Worm (Caenorhabditis elegans) whole organism, L2 larva: ENCODE results near the gene str-205.
A peak's percentile ranks its signal among the peaks of the same experiment; 100 is the strongest.

ENCODE experiments used
- C34F6.9 ChIP-seq: fragments of 150-350 bp; optimal IDR thresholded peaks from 2 replicates; lab custom pipeline; 2014; ENCODE audit warnings: missing biosample characterization, missing genetic modification characterization
- F13H6.1 ChIP-seq: sonication (generic microtip); optimal IDR thresholded peaks from 2 replicates; lab custom pipeline; 2016; ENCODE audit warnings: missing genetic modification characterization, missing compliant biosample characterization
- R02D3.7 ChIP-seq: fragments of 150-350 bp; optimal IDR thresholded peaks from 2 replicates; lab custom pipeline; 2014; ENCODE audit warnings: missing biosample characterization, missing genetic modification characterization
- Y55F3AM.14 ChIP-seq: fragments of 200-800 bp; sonication (Bioruptor generic); optimal IDR thresholded peaks from 2 replicates; lab custom pipeline; 2018; ENCODE audit warnings: mild to moderate bottlenecking, missing genetic modification characterization, missing compliant biosample characterization
- ceh-16 ChIP-seq: fragments of 150-350 bp; optimal IDR thresholded peaks from 2 replicates; lab custom pipeline; 2014; ENCODE audit warnings: missing biosample characterization, missing genetic modification characterization
- dmd-4 ChIP-seq: sonication (generic microtip); optimal IDR thresholded peaks from 2 replicates; lab custom pipeline; 2017; ENCODE audit warnings: missing biosample characterization, missing genetic modification characterization
- egl-27 ChIP-seq: sonication (generic microtip); optimal IDR thresholded peaks from 3 replicates; lab custom pipeline; 2017; ENCODE audit warnings: missing biosample characterization, missing genetic modification reagents, missing genetic modification characterization
- elt-3 ChIP-seq: sonication (generic microtip); optimal IDR thresholded peaks from 2 replicates; lab custom pipeline; 2017; ENCODE audit warnings: missing biosample characterization, missing genetic modification characterization
- fos-1 ChIP-seq: fragments of 150-350 bp; optimal IDR thresholded peaks from 2 replicates; lab custom pipeline; 2014; ENCODE audit warnings: missing biosample characterization, missing genetic modification characterization
- gmeb-1 ChIP-seq: fragments of 150-350 bp; optimal IDR thresholded peaks from 2 replicates; lab custom pipeline; 2014; ENCODE audit warnings: missing biosample characterization, missing genetic modification characterization
- lin-11 ChIP-seq: fragments of 150-350 bp; sonication (generic microtip); optimal IDR thresholded peaks from 2 replicates; lab custom pipeline; 2014; ENCODE audit warnings: missing biosample characterization, missing genetic modification characterization, inconsistent platforms, mixed read lengths
- lin-13 ChIP-seq: fragments of 150-350 bp; optimal IDR thresholded peaks from 2 replicates; lab custom pipeline; 2014; ENCODE audit warnings: missing biosample characterization, missing genetic modification reagents, missing genetic modification characterization
- lin-39 ChIP-seq: fragments of 150-350 bp; optimal IDR thresholded peaks from 2 replicates; lab custom pipeline; 2014; ENCODE audit warnings: missing biosample characterization, missing genetic modification reagents, missing genetic modification characterization
- mab-5 ChIP-seq: fragments of 150-350 bp; optimal IDR thresholded peaks from 2 replicates; lab custom pipeline; 2014; ENCODE audit warnings: missing biosample characterization, missing genetic modification characterization
- mdl-1 ChIP-seq, 2 experiments: fragments of 150-350 bp in 1 of 2; sonication (generic microtip) in 1 of 2; optimal IDR thresholded peaks; 2 replicates each; lab custom pipeline; 2017; ENCODE audit warnings: missing biosample characterization in 2 of 2, missing genetic modification characterization in 2 of 2
- nhr-12 ChIP-seq: fragments of 150-350 bp; optimal IDR thresholded peaks from 2 replicates; lab custom pipeline; 2014; ENCODE audit warnings: missing biosample characterization, missing genetic modification characterization
- nhr-129 ChIP-seq: fragments of 150-350 bp; optimal IDR thresholded peaks from 2 replicates; lab custom pipeline; 2014; ENCODE audit warnings: missing biosample characterization, missing genetic modification characterization
- nhr-21 ChIP-seq: fragments of 150-350 bp; optimal IDR thresholded peaks from 2 replicates; lab custom pipeline; 2014; ENCODE audit warnings: missing biosample characterization, missing genetic modification characterization
- nhr-23 ChIP-seq: fragments of 150-350 bp; optimal IDR thresholded peaks from 2 replicates; lab custom pipeline; 2014; ENCODE audit warnings: missing biosample characterization, missing genetic modification reagents, missing genetic modification characterization
- nhr-237 ChIP-seq: fragments of 150-350 bp; optimal IDR thresholded peaks from 2 replicates; lab custom pipeline; 2014; ENCODE audit warnings: missing biosample characterization, missing genetic modification characterization
- nhr-25 ChIP-seq: fragments of 150-350 bp; sonication (generic microtip); optimal IDR thresholded peaks from 3 replicates; lab custom pipeline; 2014; ENCODE audit warnings: missing biosample characterization, missing genetic modification characterization
- nhr-6 ChIP-seq: fragments of 150-350 bp; optimal IDR thresholded peaks from 2 replicates; lab custom pipeline; 2014; ENCODE audit warnings: missing biosample characterization, missing genetic modification characterization
- nhr-77 ChIP-seq: fragments of 150-350 bp; optimal IDR thresholded peaks from 2 replicates; lab custom pipeline; 2014; ENCODE audit warnings: missing biosample characterization, missing genetic modification characterization
- peb-1 ChIP-seq: fragments of 150-350 bp; optimal IDR thresholded peaks from 2 replicates; lab custom pipeline; 2014; ENCODE audit warnings: missing biosample characterization, missing genetic modification characterization
- sem-4 ChIP-seq: fragments of 150-350 bp; optimal IDR thresholded peaks from 2 replicates; lab custom pipeline; 2014; ENCODE audit warnings: missing biosample characterization, missing genetic modification reagents, missing genetic modification characterization
- sma-3 ChIP-seq: sonication (generic microtip); optimal IDR thresholded peaks from 2 replicates; lab custom pipeline; 2016; ENCODE audit warnings: missing genetic modification reagents, missing genetic modification characterization, missing compliant biosample characterization
- sma-9 ChIP-seq, 2 experiments: fragments of 150-350 bp in 1 of 2; sonication (generic microtip) in 1 of 2; optimal IDR thresholded peaks; 2 replicates each; lab custom pipeline; 2014 to 2016; ENCODE audit warnings: missing genetic modification characterization in 2 of 2, mild to moderate bottlenecking in 1 of 2, missing biosample characterization in 1 of 2, missing compliant biosample characterization in 1 of 2, missing genetic modification reagents in 1 of 2, moderate library complexity in 1 of 2
- snpc-4 ChIP-seq: fragments of 150-350 bp; optimal IDR thresholded peaks from 2 replicates; lab custom pipeline; 2014; ENCODE audit warnings: missing biosample characterization, missing genetic modification characterization
- zag-1 ChIP-seq: fragments of 150-350 bp; optimal IDR thresholded peaks from 2 replicates; lab custom pipeline; 2014; ENCODE audit warnings: missing biosample characterization, missing genetic modification characterization
- ztf-1 ChIP-seq: fragments of 200-800 bp; sonication (Bioruptor generic); conservative IDR thresholded peaks from 2 replicates; pipeline ENCODE4 v1.3.6; 2022; ENCODE audit warnings: missing genetic modification characterization, missing compliant biosample characterization
- ztf-4 ChIP-seq: fragments of 150-350 bp; optimal IDR thresholded peaks from 2 replicates; lab custom pipeline; 2014; ENCODE audit warnings: missing biosample characterization, missing genetic modification characterization

Gene str-205

DNA sequence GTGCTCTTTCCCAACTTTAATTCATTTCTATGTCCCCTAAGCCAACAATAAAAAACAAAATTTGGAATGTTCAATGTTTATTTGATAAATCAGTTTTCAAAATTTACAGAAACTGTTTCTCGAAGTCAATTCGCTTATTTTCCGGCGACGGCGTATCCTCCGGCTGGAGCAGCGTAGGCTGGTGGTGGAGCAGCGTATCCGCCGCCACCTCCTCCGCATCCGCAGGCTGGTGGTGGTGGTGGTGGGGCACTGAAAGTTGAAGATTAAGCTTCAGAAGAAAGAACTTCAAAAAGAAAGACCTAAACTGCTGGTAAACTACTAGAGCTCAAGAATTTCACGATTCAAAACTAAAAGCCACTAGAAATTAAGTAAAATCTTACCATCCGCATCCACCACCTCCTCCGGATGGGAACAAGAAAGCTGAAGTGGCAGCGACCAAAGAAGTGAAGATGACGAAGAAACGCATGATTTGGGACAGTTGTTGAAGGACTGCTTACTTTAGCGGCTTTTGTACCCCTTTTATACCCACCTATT, 11.6 kb downstream of the str-205 start, which contains the start of gene C02E7.7:
Gene C02E7.7 (minus strand): TSS at position 484 of the 534 bp plus-strand sequence.
- TF ChIP-seq ceh-16 (tag; lab: Kevin White, UChicago) (no peak), ztf-1 (GFP tag; lab: Robert Waterston, UW) (no peak), F13H6.1 (tag; lab: Kevin White, UChicago) (no peak), C34F6.9 (tag; lab: Kevin White, UChicago) (no peak), lin-11 (no peak), nhr-12 (tag; lab: Kevin White, UChicago) (no peak), sma-3 (GFP tag; lab: Kevin White, UChicago) (no peak), lin-13 (GFP tag; lab: Kevin White, UChicago) (no peak)

DNA sequence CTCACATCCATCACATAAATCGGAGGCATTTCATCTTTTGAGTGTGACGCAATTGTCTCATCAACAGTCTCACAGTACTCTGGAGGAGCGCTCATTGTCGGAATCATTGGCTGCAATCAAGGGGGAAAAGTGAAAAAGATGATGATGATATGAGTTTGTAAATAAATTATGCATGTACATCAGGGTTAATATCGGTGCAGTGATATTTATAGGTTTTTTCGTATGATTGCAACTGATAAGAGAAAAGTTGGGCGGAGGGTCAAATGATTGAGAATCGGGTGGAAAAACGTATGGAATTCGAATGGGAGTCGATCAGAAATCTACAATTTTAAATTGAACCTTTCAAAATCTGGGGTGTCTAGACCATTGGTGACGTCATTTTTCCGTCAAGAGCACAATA, 14.9 kb downstream of the str-205 start, which contains the start of gene H23N18.6:
Gene H23N18.6 (minus strand): TSS at position 201 of the 400 bp plus-strand sequence.
- TF ChIP-seq nhr-25: no peak
- TF ChIP-seq dmd-4 (tag; lab: Kevin White, UChicago): no peak
- TF ChIP-seq R02D3.7 (tag; lab: Kevin White, UChicago): no peak
- TF ChIP-seq gmeb-1 (tag; lab: Kevin White, UChicago): peak; percentile 24
- no peak for TF ChIP-seq C34F6.9 (tag; lab: Kevin White, UChicago)
- no peak for TF ChIP-seq sma-3 (GFP tag; lab: Kevin White, UChicago)
- TF ChIP-seq Y55F3AM.14 (GFP tag; lab: Kevin White, UChicago): no peak
- TF ChIP-seq mab-5 (tag; lab: Kevin White, UChicago): no peak
- no peak for TF ChIP-seq ztf-4
- peak; percentile 32 for TF ChIP-seq sma-9 (GFP tag; optimal IDR thresholded peaks at IDR 0.05; lab: Kevin White, UChicago)
- TF ChIP-seq sma-9 (tag; optimal IDR thresholded peaks at IDR 0.05; lab: Kevin White, UChicago): no peak
- TF ChIP-seq nhr-129 (tag; lab: Kevin White, UChicago): no peak
- no peak for TF ChIP-seq zag-1 (tag; lab: Kevin White, UChicago)
- peak; percentile 80 for TF ChIP-seq fos-1 (tag; lab: Kevin White, UChicago)
- TF ChIP-seq lin-39 (tag; lab: Kevin White, UChicago): no peak
- no peak for TF ChIP-seq ceh-16 (tag; lab: Kevin White, UChicago)

DNA sequence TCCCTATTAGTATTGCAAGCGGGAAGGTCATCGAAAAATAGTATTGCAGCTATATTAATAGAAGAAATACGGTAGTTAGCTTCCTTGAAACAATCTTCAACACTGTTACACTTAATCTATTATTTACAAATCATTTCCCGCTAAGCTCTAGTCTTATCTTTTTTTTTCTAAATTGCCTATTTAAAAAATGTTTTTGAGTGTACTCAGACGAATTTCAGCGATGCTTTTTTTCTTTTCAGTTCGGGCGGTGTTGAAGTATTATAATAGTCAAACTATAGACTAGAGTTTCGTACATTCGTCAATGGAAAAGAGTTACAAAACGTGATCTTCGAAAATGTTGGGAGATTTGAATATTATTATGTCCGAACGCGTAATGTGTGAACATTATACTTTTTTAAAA, 15.9 kb downstream of the str-205 start:
- TF ChIP-seq nhr-6 (tag; lab: Kevin White, UChicago): no peak
- TF ChIP-seq snpc-4: no peak
- TF ChIP-seq nhr-21 (tag; lab: Kevin White, UChicago): no peak
- no peak for TF ChIP-seq nhr-77
- no peak for TF ChIP-seq C34F6.9 (tag; lab: Kevin White, UChicago)
- no peak for TF ChIP-seq lin-13 (GFP tag; lab: Kevin White, UChicago)
- TF ChIP-seq dmd-4 (tag; lab: Kevin White, UChicago): no peak
- no peak for TF ChIP-seq nhr-237 (tag; lab: Kevin White, UChicago)
- TF ChIP-seq mdl-1 (tag; optimal IDR thresholded peaks at IDR 0.05; lab: Kevin White, UChicago): no peak
- TF ChIP-seq nhr-23: no peak
- no peak for TF ChIP-seq R02D3.7 (tag; lab: Kevin White, UChicago)
- no peak for TF ChIP-seq peb-1 (tag; lab: Kevin White, UChicago)
- TF ChIP-seq fos-1 (tag; lab: Kevin White, UChicago): no peak
- TF ChIP-seq egl-27 (tag; lab: Kevin White, UChicago): no peak
- TF ChIP-seq elt-3 (tag; lab: Kevin White, UChicago): no peak

DNA sequence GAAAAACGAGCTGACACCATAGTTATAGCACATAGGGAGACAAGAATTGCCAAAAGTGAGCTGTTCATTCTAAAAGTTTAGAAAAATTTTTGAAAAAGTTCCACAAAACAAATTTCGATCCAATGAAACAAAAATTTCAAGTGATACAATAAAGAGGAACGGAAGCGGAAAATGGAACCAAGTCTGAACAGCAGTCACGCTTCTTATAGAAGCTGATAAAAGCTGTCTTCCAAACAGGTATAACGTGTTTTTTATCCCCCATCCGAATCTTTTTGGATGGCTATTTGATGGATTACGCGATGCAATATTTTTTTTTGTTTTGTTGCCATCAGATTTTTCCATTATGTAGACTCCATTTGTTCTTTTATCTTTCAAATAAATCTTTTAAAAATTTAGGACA, 17.4 kb downstream of the str-205 start, which contains the start of gene H23N18.5:
Gene H23N18.5 (minus strand): TSS at position 69 of the 400 bp plus-strand sequence.
- peak; percentile 5 for TF ChIP-seq Y55F3AM.14 (GFP tag; lab: Kevin White, UChicago)
- peak; percentile 48 for TF ChIP-seq nhr-21 (tag; lab: Kevin White, UChicago)
- TF ChIP-seq lin-39 (tag; lab: Kevin White, UChicago): no peak
- TF ChIP-seq F13H6.1 (tag; lab: Kevin White, UChicago): no peak
- TF ChIP-seq nhr-25: peak; percentile 54
- TF ChIP-seq sem-4 (tag; lab: Kevin White, UChicago): no peak
- TF ChIP-seq, all 48 proteins: peak for 3

DNA sequence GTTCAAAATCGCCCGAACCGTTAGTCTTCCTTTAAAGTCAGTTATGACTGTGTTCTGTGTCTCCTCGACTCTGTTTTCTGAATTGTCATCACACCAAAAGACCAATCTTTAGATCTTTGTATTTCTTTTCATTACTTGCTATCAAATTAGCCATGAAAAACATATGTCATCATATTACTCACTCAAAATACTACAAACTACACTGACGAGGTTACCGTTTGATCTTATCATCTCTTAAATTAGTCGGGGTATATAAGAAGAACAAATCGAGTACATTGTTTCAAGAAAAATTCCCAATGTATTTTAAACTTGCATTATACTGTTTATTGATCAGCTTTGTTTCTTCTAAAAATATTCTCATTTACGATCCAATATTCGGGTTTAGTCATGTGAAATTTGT, 21.2 kb downstream of the str-205 start, which contains the start of gene ugt-13:
Gene ugt-13 (plus strand): TSS at position 294 of the 400 bp plus-strand sequence.
- peak; percentile 82 for TF ChIP-seq sma-3 (GFP tag; lab: Kevin White, UChicago)
- TF ChIP-seq nhr-25: peak; percentile 91
- peak; percentile 56 for TF ChIP-seq nhr-21 (tag; lab: Kevin White, UChicago)
- TF ChIP-seq sma-9 (GFP tag; optimal IDR thresholded peaks at IDR 0.05; lab: Kevin White, UChicago): peak; percentile 81
- no peak for TF ChIP-seq sma-9 (tag; optimal IDR thresholded peaks at IDR 0.05; lab: Kevin White, UChicago)
- TF ChIP-seq peb-1 (tag; lab: Kevin White, UChicago): no peak
- TF ChIP-seq fos-1 (tag; lab: Kevin White, UChicago): peak; percentile 1
- peak; percentile 97 for TF ChIP-seq nhr-129 (tag; lab: Kevin White, UChicago)
- no peak for TF ChIP-seq R02D3.7 (tag; lab: Kevin White, UChicago)
